Worm (Caenorhabditis elegans) whole organism, L1 larva: ENCODE data around the gene F13E6.1.
A peak's percentile ranks its signal among the peaks of the same experiment; 100 is the strongest.

Experiments used
- C04F5.9 ChIP-seq: sonication (generic microtip); optimal IDR thresholded peaks from 2 replicates; lab custom pipeline; 2016; ENCODE audit warnings: missing genetic modification characterization, missing compliant biosample characterization
- C16A3.4 ChIP-seq: fragments of 150-350 bp; optimal IDR thresholded peaks from 2 replicates; lab custom pipeline; 2014; ENCODE audit warnings: missing biosample characterization, missing genetic modification characterization
- C34B4.2 ChIP-seq: sonication (generic microtip); optimal IDR thresholded peaks from 2 replicates; lab custom pipeline; 2017; ENCODE audit warnings: mild to moderate bottlenecking, missing genetic modification characterization, missing compliant biosample characterization
- F16B12.6 ChIP-seq: fragments of 150-350 bp; optimal IDR thresholded peaks from 2 replicates; lab custom pipeline; 2014; ENCODE audit warnings: missing biosample characterization, missing genetic modification characterization
- Y116A8C.19 ChIP-seq: sonication (generic microtip); optimal IDR thresholded peaks from 2 replicates; lab custom pipeline; 2016; ENCODE audit warnings: missing compliant biosample characterization, missing genetic modification characterization, borderline replicate concordance
- aly-2 ChIP-seq: fragments of 150-350 bp; optimal IDR thresholded peaks from 2 replicates; lab custom pipeline; 2014; ENCODE audit warnings: missing biosample characterization, missing genetic modification characterization
- ama-1 ChIP-seq: fragments of 150-350 bp; optimal IDR thresholded peaks from 2 replicates; lab custom pipeline; 2014
- blmp-1 ChIP-seq: fragments of 150-350 bp; optimal IDR thresholded peaks from 2 replicates; lab custom pipeline; 2014; ENCODE audit warnings: missing biosample characterization, missing genetic modification characterization
- ceh-8 ChIP-seq: fragments of 200-800 bp; sonication (Bioruptor generic); optimal IDR thresholded peaks from 2 replicates; lab custom pipeline; 2018; ENCODE audit warnings: mild to moderate bottlenecking, missing genetic modification characterization, moderate library complexity, missing compliant biosample characterization
- ceh-82 ChIP-seq, 3 experiments: fragments of 150-350 bp in 1 of 3; sonication (generic microtip) in 2 of 3; optimal IDR thresholded peaks; 2 replicates each; lab custom pipeline; 2014 to 2017; ENCODE audit warnings: missing biosample characterization in 3 of 3, missing genetic modification characterization in 3 of 3
- ceh-88 ChIP-seq: fragments of 200-800 bp; sonication (Bioruptor generic); IDR thresholded peaks from 2 replicates; pipeline ENCODE4 v1.3.6; 2022; ENCODE audit warnings: missing genetic modification characterization, missing compliant biosample characterization
- dpl-1 ChIP-seq, 3 experiments: fragments of 150-350 bp in 2 of 3; sonication (generic microtip) in 1 of 3; optimal IDR thresholded peaks; 2 replicates each; lab custom pipeline; 2014 to 2017; ENCODE audit warnings: missing biosample characterization in 3 of 3, missing genetic modification characterization in 3 of 3, missing genetic modification reagents in 3 of 3
- dsc-1 ChIP-seq: sonication (generic microtip); optimal IDR thresholded peaks from 2 replicates; lab custom pipeline; 2016; ENCODE audit warnings: mild to moderate bottlenecking, missing genetic modification characterization, missing compliant biosample characterization
- efl-1 ChIP-seq, 4 experiments: fragments of 150-350 bp; optimal IDR thresholded peaks in 3 of 4; peaks in 1 of 4; 1 replicate in 1 of 4; 2 replicates in 3 of 4; lab custom pipeline; 2014; ENCODE audit warnings: missing biosample characterization in 2 of 4, missing genetic modification characterization in 2 of 4, missing genetic modification reagents in 2 of 4
- efl-3 ChIP-seq: fragments of 200-800 bp; sonication (Bioruptor generic); optimal IDR thresholded peaks from 2 replicates; lab custom pipeline; 2018; ENCODE audit warnings: mild to moderate bottlenecking, missing genetic modification characterization, missing compliant biosample characterization
- egl-27 ChIP-seq, 2 experiments: fragments of 150-350 bp in 1 of 2; sonication (generic microtip); optimal IDR thresholded peaks; 3 replicates each; lab custom pipeline; 2017 to 2018; ENCODE audit warnings: missing biosample characterization in 2 of 2, missing genetic modification characterization in 2 of 2, missing genetic modification reagents in 2 of 2
- elt-2 ChIP-seq: sonication (generic microtip); optimal IDR thresholded peaks from 2 replicates; lab custom pipeline; 2016; ENCODE audit warnings: missing genetic modification characterization, mild to moderate bottlenecking, inconsistent platforms, missing compliant biosample characterization, missing genetic modification reagents
- ets-5 ChIP-seq: fragments of 200-800 bp; sonication (Bioruptor generic); IDR thresholded peaks from 2 replicates; pipeline ENCODE4 v1.3.6; 2022; ENCODE audit warnings: missing genetic modification characterization, missing compliant biosample characterization
- hlh-4 ChIP-seq: sonication (generic microtip); optimal IDR thresholded peaks from 2 replicates; lab custom pipeline; 2016; ENCODE audit warnings: mild to moderate bottlenecking, missing genetic modification characterization, missing compliant biosample characterization
- hpl-2 ChIP-seq: fragments of 150-350 bp; optimal IDR thresholded peaks from 2 replicates; lab custom pipeline; 2014; ENCODE audit warnings: missing biosample characterization, missing genetic modification reagents, missing genetic modification characterization
- irx-1 ChIP-seq: sonication (generic microtip); optimal IDR thresholded peaks from 2 replicates; lab custom pipeline; 2016; ENCODE audit warnings: missing genetic modification characterization, missing compliant biosample characterization
- lin-14 ChIP-seq: fragments of 200-800 bp; sonication (Bioruptor generic); optimal IDR thresholded peaks from 2 replicates; lab custom pipeline; 2018; ENCODE audit warnings: mild to moderate bottlenecking, missing genetic modification characterization, moderate library complexity, missing compliant biosample characterization
- lin-35 ChIP-seq, 2 experiments: fragments of 150-350 bp; optimal IDR thresholded peaks; 2 replicates each; lab custom pipeline; 2014; ENCODE audit warnings: missing biosample characterization in 2 of 2, missing genetic modification characterization in 2 of 2, missing genetic modification reagents in 2 of 2
- lin-39 ChIP-seq: fragments of 150-350 bp; optimal IDR thresholded peaks from 2 replicates; lab custom pipeline; 2014; ENCODE audit warnings: missing biosample characterization, missing genetic modification reagents, missing genetic modification characterization
- lir-3 ChIP-seq: sonication (generic microtip); optimal IDR thresholded peaks from 2 replicates; lab custom pipeline; 2016; ENCODE audit warnings: mild to moderate bottlenecking, missing genetic modification characterization, moderate library complexity, missing compliant biosample characterization; ENCODE audit not compliant: poor library complexity
- lsy-2 ChIP-seq, 2 experiments: fragments of 150-350 bp; optimal IDR thresholded peaks; 2 replicates each; lab custom pipeline; 2014; ENCODE audit warnings: missing biosample characterization in 2 of 2, missing genetic modification characterization in 2 of 2
- mef-2 ChIP-seq: fragments of 150-350 bp; optimal IDR thresholded peaks from 2 replicates; lab custom pipeline; 2014; ENCODE audit warnings: missing biosample characterization, missing genetic modification characterization
- mep-1 ChIP-seq: fragments of 150-350 bp; optimal IDR thresholded peaks from 2 replicates; lab custom pipeline; 2014; ENCODE audit warnings: missing biosample characterization, missing genetic modification characterization
- nhr-19 ChIP-seq: fragments of 200-800 bp; sonication (Bioruptor generic); conservative IDR thresholded peaks from 2 replicates; pipeline ENCODE4 v1.3.6; 2022; ENCODE audit warnings: missing genetic modification characterization, missing compliant biosample characterization
- nhr-20 ChIP-seq: sonication (generic microtip); optimal IDR thresholded peaks from 2 replicates; lab custom pipeline; 2016; ENCODE audit warnings: mild to moderate bottlenecking, missing genetic modification characterization, missing compliant biosample characterization
- nhr-237 ChIP-seq: fragments of 150-350 bp; optimal IDR thresholded peaks from 2 replicates; lab custom pipeline; 2014; ENCODE audit warnings: missing biosample characterization, missing genetic modification characterization
- nhr-28 ChIP-seq: fragments of 150-350 bp; optimal IDR thresholded peaks from 2 replicates; lab custom pipeline; 2014; ENCODE audit warnings: missing biosample characterization, missing genetic modification characterization
- nhr-47 ChIP-seq: sonication (generic microtip); optimal IDR thresholded peaks from 2 replicates; lab custom pipeline; 2016; ENCODE audit warnings: mild to moderate bottlenecking, missing genetic modification characterization, moderate library complexity, missing compliant biosample characterization
- nhr-71 ChIP-seq: sonication (generic microtip); optimal IDR thresholded peaks from 2 replicates; lab custom pipeline; 2016; ENCODE audit warnings: mild to moderate bottlenecking, missing genetic modification characterization, moderate library complexity, missing compliant biosample characterization
- nhr-76 ChIP-seq: sonication (generic microtip); optimal IDR thresholded peaks from 2 replicates; lab custom pipeline; 2017; ENCODE audit warnings: missing biosample characterization, missing genetic modification characterization
- nhr-84 ChIP-seq: sonication (generic microtip); optimal IDR thresholded peaks from 2 replicates; lab custom pipeline; 2017; ENCODE audit warnings: missing biosample characterization, missing genetic modification characterization
- nhr-85 ChIP-seq: sonication (generic microtip); peaks from one replicate; lab custom pipeline; 2016; ENCODE audit warnings: missing genetic modification characterization, inconsistent platforms, missing compliant biosample characterization
- pag-3 ChIP-seq: sonication (generic microtip); optimal IDR thresholded peaks from 2 replicates; lab custom pipeline; 2017; ENCODE audit warnings: missing genetic modification characterization, mild to moderate bottlenecking, missing compliant biosample characterization, antibody characterized with exemption, borderline replicate concordance; ENCODE audit not compliant: insufficient read depth
- rnt-1 ChIP-seq: sonication (generic microtip); optimal IDR thresholded peaks from 2 replicates; lab custom pipeline; 2016; ENCODE audit warnings: mild to moderate bottlenecking, missing genetic modification characterization, moderate library complexity, missing compliant biosample characterization
- skn-1 ChIP-seq: fragments of 150-350 bp; optimal IDR thresholded peaks from 2 replicates; lab custom pipeline; 2014; ENCODE audit warnings: missing biosample characterization, missing genetic modification characterization
- snpc-4 ChIP-seq: fragments of 150-350 bp; optimal IDR thresholded peaks from 2 replicates; lab custom pipeline; 2014; ENCODE audit warnings: missing biosample characterization, missing genetic modification characterization
- snu-23 ChIP-seq: sonication (generic microtip); optimal IDR thresholded peaks from 2 replicates; lab custom pipeline; 2016; ENCODE audit warnings: missing genetic modification characterization, missing compliant biosample characterization
- swsn-7 ChIP-seq: sonication (generic microtip); optimal IDR thresholded peaks from 2 replicates; lab custom pipeline; 2016; ENCODE audit warnings: missing genetic modification characterization, missing compliant biosample characterization
- tlp-1 ChIP-seq: fragments of 150-350 bp; optimal IDR thresholded peaks from 2 replicates; lab custom pipeline; 2014; ENCODE audit warnings: missing biosample characterization, missing genetic modification characterization
- unc-130 ChIP-seq: fragments of 150-350 bp; optimal IDR thresholded peaks from 2 replicates; lab custom pipeline; 2017; ENCODE audit warnings: missing biosample characterization, missing genetic modification characterization, inconsistent platforms
- unc-62 ChIP-seq: fragments of 150-350 bp; optimal IDR thresholded peaks from 2 replicates; lab custom pipeline; 2014; ENCODE audit warnings: missing biosample characterization, missing genetic modification reagents, missing genetic modification characterization
- vab-15 ChIP-seq: sonication (generic microtip); optimal IDR thresholded peaks from 2 replicates; lab custom pipeline; 2017; ENCODE audit warnings: missing genotype, mild to moderate bottlenecking, missing genetic modification characterization, missing compliant biosample characterization
- xbp-1 ChIP-seq: sonication (generic microtip); optimal IDR thresholded peaks from 2 replicates; lab custom pipeline; 2016; ENCODE audit warnings: missing genetic modification characterization, missing compliant biosample characterization

F13E6.1 gene

DNA sequence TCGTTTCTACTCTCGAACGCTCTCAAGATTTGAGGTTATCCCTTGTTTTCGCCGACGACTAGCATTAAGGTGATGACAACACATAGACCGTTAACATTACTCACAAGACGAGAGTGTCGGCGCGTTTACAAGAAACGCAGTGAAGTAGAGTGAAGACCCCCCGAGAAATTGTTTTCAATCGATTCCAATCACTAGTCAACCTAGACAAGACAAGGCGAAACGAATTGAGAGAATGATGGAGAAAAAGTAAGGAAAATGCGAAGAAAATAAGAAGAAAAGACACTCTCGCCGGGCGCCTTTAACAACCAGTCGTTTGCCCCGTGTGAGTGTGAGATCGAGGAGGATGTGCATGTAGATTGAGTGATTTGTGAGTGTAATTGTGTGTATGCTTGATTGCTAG lies 7.6 kb upstream of the F13E6.1 start (continued):
- TF ChIP-seq skn-1 (peak; percentile 18), lin-35 (GFP tag; optimal IDR thresholded peaks at IDR 0.05; lab: Kevin White, UChicago) (peak; percentile 37 to 75), dpl-1 (GFP tag; optimal IDR thresholded peaks at IDR 0.05; lab: Kevin White, UChicago) (no peak), snpc-4 (peak; percentile 35), blmp-1 (tag; lab: Kevin White, UChicago) (peak; percentile 93), mep-1 (tag; lab: Kevin White, UChicago) (peak; percentile 61), F16B12.6 (tag; lab: Kevin White, UChicago) (no peak), nhr-237 (no peak), nhr-76 (tag; lab: Kevin White, UChicago) (no peak), nhr-85 (tag; lab: Kevin White, UChicago) (peak; percentile 88), nhr-84 (tag; lab: Kevin White, UChicago) (no peak), C04F5.9 (tag; lab: Kevin White, UChicago) (no peak), swsn-7 (peak; percentile 34), unc-130 (peak; percentile 73), lir-3 (tag; lab: Kevin White, UChicago) (no peak), snu-23 (GFP tag; lab: Kevin White, UChicago) (peak; percentile 82), aly-2 (tag; lab: Kevin White, UChicago) (no peak), dsc-1 (tag; lab: Kevin White, UChicago) (peak; percentile 41)
- TF ChIP-seq, all 84 proteins: peak for 30

DNA sequence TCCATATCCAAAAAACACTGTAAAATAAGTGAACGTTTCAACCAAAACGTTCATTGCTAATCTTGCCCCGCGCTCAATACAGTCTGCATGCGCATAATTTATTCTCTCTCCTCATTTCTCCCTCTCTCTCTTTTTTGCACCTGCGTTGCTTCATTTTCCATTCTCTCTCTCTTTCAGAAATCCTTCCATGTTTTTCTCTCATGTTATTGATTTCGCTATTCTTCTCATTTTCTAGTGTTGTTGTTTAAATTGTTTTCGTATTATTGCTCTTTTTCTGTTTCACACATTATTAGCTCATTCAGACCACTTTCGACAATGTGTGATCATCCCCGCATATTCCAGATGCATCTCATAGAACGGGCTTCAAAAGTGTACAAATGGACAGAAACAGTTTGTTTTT lies 4.8 kb upstream of the F13E6.1 start, which contains the start of gene phf-31:
Gene phf-31 (plus strand): TSS at position 301 of the 400 bp plus-strand sequence.
- TF ChIP-seq skn-1, result no peak
- no peak for TF ChIP-seq tlp-1 (tag; lab: Kevin White, UChicago)

DNA sequence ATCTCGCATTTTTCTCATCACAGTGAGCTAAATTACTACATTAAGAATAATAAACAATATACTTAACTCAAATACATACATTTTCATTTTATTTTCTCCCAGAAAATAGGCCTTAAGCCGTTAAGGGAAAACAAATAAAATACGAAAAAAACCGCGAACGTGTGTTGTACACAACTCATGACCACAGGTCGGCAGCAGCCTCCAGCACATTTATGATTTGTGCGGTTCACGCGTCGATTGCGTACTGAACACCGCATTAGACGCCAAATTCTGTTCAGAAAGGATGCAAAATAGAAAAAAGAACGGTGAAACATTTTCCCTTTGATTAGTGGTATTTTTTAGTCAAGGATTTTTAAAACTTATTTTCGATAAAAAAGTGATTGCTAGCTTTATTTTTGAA lies 2.3 kb upstream of the F13E6.1 start:
- peak; percentile 22 for TF ChIP-seq C16A3.4 (tag; lab: Kevin White, UChicago)
- peak; percentile 23 for TF ChIP-seq nhr-71
- no peak for TF ChIP-seq ceh-88 (GFP tag; lab: Robert Waterston, UW)
- TF ChIP-seq mef-2 (tag; lab: Kevin White, UChicago), result no peak
- no peak for TF ChIP-seq ets-5 (GFP tag; lab: Robert Waterston, UW)
- TF ChIP-seq C34B4.2 (tag; lab: Kevin White, UChicago), result no peak
- TF ChIP-seq nhr-84 (tag; lab: Kevin White, UChicago), result no peak
- no peak for TF ChIP-seq rnt-1 (tag; lab: Kevin White, UChicago)
- TF ChIP-seq elt-2 (tag; lab: Kevin White, UChicago), result no peak
- TF ChIP-seq lin-39 (tag; lab: Kevin White, UChicago), result no peak
- no peak for TF ChIP-seq vab-15 (tag; lab: Kevin White, UChicago)
- no peak for TF ChIP-seq unc-62 (GFP tag; lab: Kevin White, UChicago)
- peak in 1 of 2 experiments; percentile 36 for TF ChIP-seq lsy-2 (tag; optimal IDR thresholded peaks at IDR 0.05; lab: Kevin White, UChicago)
- TF ChIP-seq ceh-82 (tag; optimal IDR thresholded peaks at IDR 0.05; lab: Kevin White, UChicago), result no peak
- TF ChIP-seq efl-3 (GFP tag; lab: Kevin White, UChicago), result no peak
- no peak for TF ChIP-seq nhr-76 (tag; lab: Kevin White, UChicago)
- peak; percentile 58 for TF ChIP-seq snu-23 (GFP tag; lab: Kevin White, UChicago)
- no peak for TF ChIP-seq nhr-19 (GFP tag; lab: Robert Waterston, UW)
- TF ChIP-seq pag-3, result peak; percentile 18
- no peak for TF ChIP-seq Y116A8C.19 (tag; lab: Kevin White, UChicago)
- TF ChIP-seq swsn-7, result no peak
- TF ChIP-seq egl-27 (tag; optimal IDR thresholded peaks at IDR 0.05; lab: Kevin White, UChicago), result no peak
- peak; percentile 27 for TF ChIP-seq blmp-1 (tag; lab: Kevin White, UChicago)
- no peak for TF ChIP-seq hpl-2 (GFP tag; lab: Kevin White, UChicago)
- no peak for TF ChIP-seq nhr-28 (tag; lab: Kevin White, UChicago)
- peak in 2 of 3 experiments; percentile 11 to 37 for TF ChIP-seq dpl-1 (GFP tag; optimal IDR thresholded peaks at IDR 0.05; lab: Kevin White, UChicago)
- peak; percentile 8 for TF ChIP-seq skn-1
- no peak for TF ChIP-seq nhr-47
- peak; percentile 36 for TF ChIP-seq nhr-20 (tag; lab: Kevin White, UChicago)
- no peak for TF ChIP-seq ama-1 (lab: Kevin White, UChicago)
- TF ChIP-seq ceh-8 (GFP tag; lab: Kevin White, UChicago), result no peak
- peak; percentile 79 for TF ChIP-seq lin-14
- no peak for TF ChIP-seq hlh-4 (tag; lab: Kevin White, UChicago)
- peak in 1 of 2 experiments; percentile 23 for TF ChIP-seq efl-1 (optimal IDR thresholded peaks at IDR 0.05; lab: Kevin White, UChicago)
- peak in 1 of 2 experiments; percentile 91 for TF ChIP-seq efl-1 (GFP tag; optimal IDR thresholded peaks at IDR 0.05 in 1 of 2; lab: Kevin White, UChicago)
- no peak for TF ChIP-seq irx-1
- peak; percentile 77 for TF ChIP-seq F16B12.6 (tag; lab: Kevin White, UChicago)
- TF ChIP-seq lin-35 (GFP tag; optimal IDR thresholded peaks at IDR 0.05; lab: Kevin White, UChicago), result peak in 1 of 2 experiments; percentile 65
- TF ChIP-seq xbp-1, result no peak
